Worm (Caenorhabditis elegans) whole organism, L3 larva: Measurements from ENCODE around the gene F21F8.5.

Experiments
- nhr-11 ChIP-seq: fragments of 150-350 bp; optimal IDR thresholded peaks from 2 replicates; lab custom pipeline; 2014; ENCODE audit warnings: missing biosample characterization, missing genetic modification characterization
- snpc-4 ChIP-seq: fragments of 150-350 bp; optimal IDR thresholded peaks from 2 replicates; lab custom pipeline; 2014; ENCODE audit warnings: missing biosample characterization, missing genetic modification characterization

DNA sequence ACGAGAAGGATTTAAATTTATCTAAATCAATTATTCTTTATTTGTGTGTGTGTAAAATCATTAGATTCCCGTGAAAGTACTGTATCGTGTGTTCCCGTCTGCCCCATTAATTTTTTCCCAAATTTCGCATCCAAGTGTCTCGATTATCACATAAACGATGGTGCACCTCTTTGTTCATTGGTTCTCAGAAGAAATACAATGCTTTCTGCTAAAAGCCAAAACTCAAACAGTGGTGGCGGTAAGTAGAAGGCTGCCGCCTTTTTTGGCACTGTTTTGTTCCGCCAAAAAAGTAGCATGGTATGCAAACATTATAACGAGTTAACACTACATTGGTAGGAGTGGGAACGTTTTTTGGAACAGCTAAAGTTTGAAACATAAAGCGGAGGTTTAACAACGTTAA is 42.7 kb downstream of the F21F8.5 start:
- TF ChIP-seq snpc-4 (no peak), nhr-11 (tag; lab: Kevin White, UChicago) (no peak)
